Fruit fly (Drosophila melanogaster): ENCODE results near the gene CG10555.
A peak's percentile ranks its signal among the peaks of the same experiment; 100 is the strongest.

The CG10555 gene

DNA sequence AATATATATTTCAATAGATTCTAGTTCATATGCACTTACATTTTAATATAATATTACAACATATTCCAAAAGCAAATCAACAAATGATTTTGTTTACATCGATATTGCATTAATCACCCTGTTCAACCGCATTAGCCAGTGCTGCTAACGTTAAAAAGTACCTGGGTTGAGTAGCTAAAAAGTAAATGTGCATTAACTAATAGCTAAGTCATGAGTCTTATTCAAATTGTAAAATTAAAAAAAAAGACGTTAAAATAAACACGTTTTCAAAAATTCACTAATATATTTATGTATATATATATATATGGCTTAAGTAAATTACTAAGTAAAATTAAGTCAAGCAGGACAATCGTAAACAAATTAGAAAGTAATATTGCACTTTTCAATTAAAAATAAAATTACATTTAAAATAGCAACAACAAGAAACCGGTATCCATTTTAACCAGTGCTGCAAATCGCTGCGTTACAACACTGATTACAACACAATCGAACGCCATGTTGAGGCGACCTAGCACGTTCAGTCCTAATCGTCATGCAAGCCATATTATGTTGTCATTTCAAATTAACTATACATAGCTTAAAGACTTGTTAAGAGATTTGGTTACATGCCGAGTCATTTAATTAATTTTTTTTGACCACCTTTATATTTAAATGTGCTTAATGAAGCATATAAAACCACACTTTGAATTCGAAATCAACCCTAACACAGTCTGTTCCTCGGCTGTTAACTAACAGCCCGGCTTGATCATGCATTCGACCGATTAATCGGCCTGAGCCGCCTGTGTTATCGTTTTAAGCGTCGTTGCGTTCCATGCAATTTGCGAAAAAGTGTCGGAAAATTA is at the start of gene CG10555 (continued):
- TF ChIP-seq CG18764 (GFP tag; optimal IDR thresholded peaks at IDR 0.05) (peak; percentile 97), Six4 (GFP tag; optimal IDR thresholded peaks at IDR 0.05) (peak; percentile 59), Myb (GFP tag; optimal IDR thresholded peaks at IDR 0.05) (peak; percentile 80), CG3847 (GFP tag; IDR thresholded peaks at IDR 0.05) (peak; percentile 91), CG12104 (GFP tag; optimal IDR thresholded peaks at IDR 0.05) (peak; percentile 75), row (GFP tag; IDR thresholded peaks at IDR 0.05) (peak; percentile 92), CG2678 (tag; optimal IDR thresholded peaks at IDR 0.05) (peak; percentile 73), seq (GFP tag; IDR thresholded peaks at IDR 0.05) (peak; percentile 80), CG8359 (GFP tag; optimal IDR thresholded peaks at IDR 0.05; ENCODE audit: borderline replicate concordance) (no peak), Awh (GFP tag; IDR thresholded peaks at IDR 0.05) (peak; percentile 63), CG32532 (GFP tag; IDR thresholded peaks at IDR 0.05) (peak; percentile 79), h (optimal IDR thresholded peaks at IDR 0.05) (no peak), stwl (tag; optimal IDR thresholded peaks at IDR 0.05) (peak; percentile 21), sc (optimal IDR thresholded peaks at IDR 0.05) (no peak), sc (GFP tag; optimal IDR thresholded peaks at IDR 0.05) (peak; percentile 45), pan (optimal IDR thresholded peaks at IDR 0.05) (no peak), pan (GFP tag; optimal IDR thresholded peaks at IDR 0.05 in 1 of 2, IDR thresholded peaks at IDR 0.05 in 1 of 2) (peak in 1 of 2 experiments; percentile 89), Max (GFP tag; optimal IDR thresholded peaks at IDR 0.05) (peak; percentile 84), dati (GFP tag; IDR thresholded peaks at IDR 0.05) (peak; percentile 74), CG17829 (tag; optimal IDR thresholded peaks at IDR 0.05) (peak; percentile 75), CG17385 (GFP tag; optimal IDR thresholded peaks at IDR 0.05) (peak; percentile 8), CG6254 (GFP tag; optimal IDR thresholded peaks at IDR 0.05) (peak; percentile 99), trh (GFP tag; optimal IDR thresholded peaks at IDR 0.05) (no peak), CG4360 (GFP tag; IDR thresholded peaks at IDR 0.05) (peak; percentile 58; the same call in 1 of the 2 replicates), HLH54F (GFP tag; optimal IDR thresholded peaks at IDR 0.05) (peak; percentile 95), ap (GFP tag; IDR thresholded peaks at IDR 0.05) (peak; percentile 78), Sry-δ (GFP tag; optimal IDR thresholded peaks at IDR 0.05) (peak; percentile 72), CG17328 (GFP tag; IDR thresholded peaks at IDR 0.05) (peak; percentile 87), sr (GFP tag; IDR thresholded peaks at IDR 0.05) (no peak; the same call in 1 of the 3 replicates), Rx (GFP tag; IDR thresholded peaks at IDR 0.05) (peak; percentile 83), CG7786 (GFP tag; optimal IDR thresholded peaks at IDR 0.05) (peak; percentile 91), CG10267 (tag; optimal IDR thresholded peaks at IDR 0.05) (peak; percentile 90), eyg (GFP tag; optimal IDR thresholded peaks at IDR 0.05) (peak; percentile 83), CG11456 (GFP tag; IDR thresholded peaks at IDR 0.05) (peak; percentile 88), Scr (GFP tag; IDR thresholded peaks at IDR 0.05; ENCODE audit: partially characterized antibody) (peak; percentile 73), CG12659 (GFP tag; optimal IDR thresholded peaks at IDR 0.05) (peak; percentile 85), CG4820 (GFP tag; optimal IDR thresholded peaks at IDR 0.05) (peak; percentile 87), nmo (GFP tag; optimal IDR thresholded peaks at IDR 0.05) (peak; percentile 87), CG3065 (GFP tag; optimal IDR thresholded peaks at IDR 0.05) (peak; percentile 14), Rfx (GFP tag; IDR thresholded peaks at IDR 0.05) (peak; percentile 93), CG16813 (GFP tag; IDR thresholded peaks at IDR 0.05; ENCODE audit: partially characterized antibody) (peak; percentile 83), CG18476 (GFP tag; optimal IDR thresholded peaks at IDR 0.05) (peak; percentile 83), pum (GFP tag; optimal IDR thresholded peaks at IDR 0.05) (peak; percentile 72), NC2α (GFP tag; optimal IDR thresholded peaks at IDR 0.05) (peak; percentile 58), CG15601 (tag; optimal IDR thresholded peaks at IDR 0.05) (peak; percentile 84), ci (GFP tag; IDR thresholded peaks at IDR 0.05) (peak; percentile 93), CG6683 (GFP tag; optimal IDR thresholded peaks at IDR 0.05) (peak; percentile 32), CG10565 (GFP tag; optimal IDR thresholded peaks at IDR 0.05) (peak; percentile 81), Ravus (GFP tag; IDR thresholded peaks at IDR 0.05) (peak; percentile 16; the same call in 1 of the 2 replicates)
